Worm (Caenorhabditis elegans) whole organism, early embryonic: Measurements from ENCODE around the gene pcrg-1.

Source experiments
- B0310.2 ChIP-seq: sonication (generic microtip); optimal IDR thresholded peaks from 2 replicates; lab custom pipeline; 2016; ENCODE audit warnings: mild to moderate bottlenecking, missing genetic modification characterization, missing compliant biosample characterization
- F13C5.2 ChIP-seq: sonication (generic microtip); optimal IDR thresholded peaks from 2 replicates; lab custom pipeline; 2017; ENCODE audit warnings: mild to moderate bottlenecking, missing genetic modification characterization, inconsistent platforms, missing compliant biosample characterization
- aly-1 ChIP-seq: sonication (generic microtip); optimal IDR thresholded peaks from 2 replicates; lab custom pipeline; 2016; ENCODE audit warnings: missing genetic modification characterization, missing compliant biosample characterization
- ama-1 ChIP-seq: fragments of 150-350 bp; optimal IDR thresholded peaks from 2 replicates; lab custom pipeline; 2014
- ceh-13 ChIP-seq: fragments of 200-800 bp; sonication (Bioruptor generic); optimal IDR thresholded peaks from 2 replicates; lab custom pipeline; 2018; ENCODE audit warnings: mild to moderate bottlenecking, missing genetic modification characterization, missing compliant biosample characterization
- ceh-36 ChIP-seq: sonication (generic microtip); optimal IDR thresholded peaks from 2 replicates; lab custom pipeline; 2016; ENCODE audit warnings: missing genetic modification characterization, inconsistent platforms, missing compliant biosample characterization
- ets-7 ChIP-seq: sonication (generic microtip); optimal IDR thresholded peaks from 2 replicates; lab custom pipeline; 2016; ENCODE audit warnings: missing genotype, missing genetic modification characterization, missing compliant biosample characterization
- flt-1 ChIP-seq: fragments of 200-800 bp; sonication (Bioruptor generic); IDR thresholded peaks from 2 replicates; pipeline ENCODE4 v1.3.6; 2022; ENCODE audit warnings: missing genetic modification characterization, missing compliant biosample characterization
- hmbx-1 ChIP-seq: sonication (generic microtip); optimal IDR thresholded peaks from 2 replicates; lab custom pipeline; 2016; ENCODE audit warnings: mild to moderate bottlenecking, missing genetic modification characterization, missing compliant biosample characterization
- hmg-4 ChIP-seq: fragments of 200-800 bp; sonication (Bioruptor generic); optimal IDR thresholded peaks from 2 replicates; lab custom pipeline; 2018; ENCODE audit warnings: mild to moderate bottlenecking, missing genetic modification characterization, missing compliant biosample characterization
- hnd-1 ChIP-seq: sonication (generic microtip); optimal IDR thresholded peaks from 2 replicates; lab custom pipeline; 2016; ENCODE audit warnings: missing genetic modification characterization, missing compliant biosample characterization
- pes-1 ChIP-seq: fragments of 200-800 bp; sonication (Bioruptor generic); IDR thresholded peaks from 2 replicates; pipeline ENCODE4 v1.3.6; 2022; ENCODE audit warnings: missing genetic modification reagents, missing genetic modification characterization, missing compliant biosample characterization
- scrt-1 ChIP-seq: fragments of 200-800 bp; sonication (Bioruptor generic); IDR thresholded peaks from 2 replicates; pipeline ENCODE4 v1.3.6; 2022; ENCODE audit warnings: missing genetic modification characterization, missing compliant biosample characterization
- sea-1 ChIP-seq: fragments of 200-800 bp; sonication (Bioruptor generic); conservative IDR thresholded peaks from 2 replicates; pipeline ENCODE4 v1.3.6; 2022; ENCODE audit warnings: missing genetic modification characterization, missing compliant biosample characterization
- tbx-11 ChIP-seq: fragments of 200-800 bp; sonication (Bioruptor generic); IDR thresholded peaks from 2 replicates; pipeline ENCODE4 v1.3.6; 2022; ENCODE audit warnings: missing genetic modification characterization, missing compliant biosample characterization
- tbx-37 ChIP-seq: fragments of 200-800 bp; sonication (Bioruptor generic); conservative IDR thresholded peaks from 2 replicates; pipeline ENCODE4 v1.3.6; 2022; ENCODE audit warnings: missing genetic modification reagents, missing genetic modification characterization, missing compliant biosample characterization
- tra-4 ChIP-seq: sonication (generic microtip); optimal IDR thresholded peaks from 2 replicates; lab custom pipeline; 2017; ENCODE audit warnings: missing genetic modification characterization, missing compliant biosample characterization

Gene pcrg-1

DNA sequence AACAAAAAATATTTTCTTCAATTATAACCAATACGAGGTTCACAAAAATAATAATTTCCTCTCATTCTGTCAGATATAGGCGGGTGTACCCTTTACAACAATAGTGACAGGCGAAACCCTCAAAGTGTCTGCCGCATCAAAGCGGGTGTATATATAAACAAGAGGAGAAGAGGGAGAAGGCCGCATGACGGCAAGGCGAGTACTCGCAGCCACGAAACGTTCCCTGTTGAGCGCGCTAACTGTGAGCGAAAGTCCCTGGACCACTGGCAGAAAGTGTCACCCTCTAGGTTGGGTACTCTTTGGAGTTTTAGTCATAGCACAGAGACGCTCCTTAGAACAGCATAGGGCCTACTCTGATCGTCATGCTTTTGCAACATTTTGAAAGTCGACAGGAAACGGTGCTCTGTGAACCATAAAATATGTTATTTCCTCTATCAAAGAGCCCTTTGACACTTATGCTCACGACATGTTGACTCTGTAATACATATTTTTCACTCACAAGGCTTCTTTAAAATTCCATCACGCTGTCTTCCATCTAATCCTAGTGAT is at the start of gene pcrg-1:
Gene pcrg-1, plus strand, starts transcription at position 499 of the 549 bp plus-strand sequence.
- peak; percentile 83 for TF ChIP-seq tra-4
- peak; percentile 90 for TF ChIP-seq ceh-13 (GFP tag; lab: Kevin White, UChicago)
- peak; percentile 99 for TF ChIP-seq hmg-4 (GFP tag; lab: Kevin White, UChicago)
- peak; percentile 62 for TF ChIP-seq hmbx-1
- peak; percentile 85 for TF ChIP-seq ceh-36
- TF ChIP-seq B0310.2 (tag; lab: Kevin White, UChicago): peak; percentile 85
- peak; percentile 90 for TF ChIP-seq scrt-1
- peak; percentile 92 for TF ChIP-seq tbx-37 (GFP tag; lab: Robert Waterston, UW)
- peak; percentile 93 for TF ChIP-seq sea-1 (GFP tag; lab: Robert Waterston, UW)
- TF ChIP-seq ets-7 (tag; lab: Kevin White, UChicago): peak; percentile 82
- peak; percentile 75 for TF ChIP-seq hnd-1 (tag; lab: Kevin White, UChicago)
- TF ChIP-seq pes-1 (GFP tag; lab: Robert Waterston, UW): peak; percentile 93
- TF ChIP-seq flt-1 (GFP tag; lab: Robert Waterston, UW): peak; percentile 89
- TF ChIP-seq tbx-11 (GFP tag; lab: Robert Waterston, UW): peak; percentile 93
- peak; percentile 94 for TF ChIP-seq F13C5.2
- TF ChIP-seq aly-1 (tag; lab: Kevin White, UChicago): peak; percentile 89
- TF ChIP-seq ama-1 (lab: Kevin White, UChicago): no peak

DNA sequence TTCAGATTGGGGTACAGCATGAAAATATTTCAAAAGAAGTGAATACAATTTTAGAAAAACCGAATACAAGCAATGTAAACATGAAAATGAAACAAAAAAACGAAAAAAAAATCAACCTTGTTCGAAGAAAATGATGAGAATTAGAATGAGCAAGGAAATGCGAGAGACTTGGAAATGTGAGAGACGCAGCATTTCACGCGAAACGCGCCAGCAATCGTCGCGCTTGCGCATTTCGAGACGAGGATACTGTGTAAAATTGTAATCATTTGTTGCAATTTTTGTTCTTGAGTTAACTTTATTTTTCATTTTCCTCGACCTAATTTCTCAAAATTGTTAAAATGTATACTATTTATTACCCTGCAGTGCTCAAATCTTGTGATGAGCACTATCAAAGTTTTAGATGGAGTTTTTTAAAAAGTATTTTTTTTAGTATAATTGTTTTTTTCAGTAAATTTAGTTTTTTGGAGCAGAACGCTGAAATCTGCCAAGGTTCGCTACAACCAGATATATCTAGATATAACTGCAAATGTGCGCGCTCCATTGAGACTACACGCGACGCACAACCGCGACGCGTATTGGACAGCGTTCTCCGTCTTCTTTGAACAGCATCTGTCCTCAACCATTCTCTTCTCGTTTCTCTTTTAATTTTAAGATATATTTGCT is 48.2 kb upstream of the pcrg-1 start, which contains the start of gene fust-1:
Gene fust-1, plus strand, starts transcription at position 613 of the 663 bp plus-strand sequence.
- TF ChIP-seq flt-1 (GFP tag; lab: Robert Waterston, UW): peak; percentile 64; the same call in 1 of the 2 replicates
- no peak for TF ChIP-seq tra-4
- peak; percentile 19 for TF ChIP-seq hmbx-1
- TF ChIP-seq B0310.2 (tag; lab: Kevin White, UChicago): no peak
- no peak for TF ChIP-seq ets-7 (tag; lab: Kevin White, UChicago)
- TF ChIP-seq tbx-11 (GFP tag; lab: Robert Waterston, UW): peak; percentile 48; the same call in 1 of the 2 replicates
- no peak for TF ChIP-seq aly-1 (tag; lab: Kevin White, UChicago)
- peak; percentile 89 for TF ChIP-seq F13C5.2
- peak; percentile 46 for TF ChIP-seq hmg-4 (GFP tag; lab: Kevin White, UChicago)
- TF ChIP-seq pes-1 (GFP tag; lab: Robert Waterston, UW): peak; percentile 77
- TF ChIP-seq ceh-13 (GFP tag; lab: Kevin White, UChicago): no peak
- no peak; the same call in 1 of the 2 replicates for TF ChIP-seq sea-1 (GFP tag; lab: Robert Waterston, UW)
- TF ChIP-seq ceh-36: peak; percentile 39
- peak; percentile 33; the same call in 1 of the 2 replicates for TF ChIP-seq tbx-37 (GFP tag; lab: Robert Waterston, UW)
- peak; percentile 1 for TF ChIP-seq hnd-1 (tag; lab: Kevin White, UChicago)
- TF ChIP-seq ama-1 (lab: Kevin White, UChicago): no peak
- TF ChIP-seq scrt-1: peak; percentile 58; the same call in 1 of the 2 replicates

DNA sequence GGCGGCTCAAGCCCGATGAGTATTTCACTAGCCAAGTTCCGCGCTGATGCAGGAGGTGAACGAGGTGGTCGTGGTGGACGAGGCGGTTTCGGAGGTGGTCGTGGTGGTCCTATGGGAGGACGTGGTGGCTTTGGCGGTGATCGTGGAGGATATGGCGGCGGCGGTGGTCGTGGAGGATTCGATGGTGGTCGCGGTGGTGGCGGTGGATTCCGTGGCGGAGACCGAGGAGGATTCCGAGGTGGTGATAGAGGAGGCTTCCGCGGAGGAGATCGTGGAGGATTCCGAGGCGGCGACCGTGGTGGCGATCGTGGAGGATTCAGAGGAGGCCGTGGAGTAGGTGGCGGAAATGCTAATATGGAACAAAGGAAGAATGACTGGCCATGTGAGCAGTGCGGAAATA is 45.6 kb upstream of the pcrg-1 start:
- TF ChIP-seq flt-1 (GFP tag; lab: Robert Waterston, UW) (no peak), aly-1 (tag; lab: Kevin White, UChicago) (peak; percentile 38)

DNA sequence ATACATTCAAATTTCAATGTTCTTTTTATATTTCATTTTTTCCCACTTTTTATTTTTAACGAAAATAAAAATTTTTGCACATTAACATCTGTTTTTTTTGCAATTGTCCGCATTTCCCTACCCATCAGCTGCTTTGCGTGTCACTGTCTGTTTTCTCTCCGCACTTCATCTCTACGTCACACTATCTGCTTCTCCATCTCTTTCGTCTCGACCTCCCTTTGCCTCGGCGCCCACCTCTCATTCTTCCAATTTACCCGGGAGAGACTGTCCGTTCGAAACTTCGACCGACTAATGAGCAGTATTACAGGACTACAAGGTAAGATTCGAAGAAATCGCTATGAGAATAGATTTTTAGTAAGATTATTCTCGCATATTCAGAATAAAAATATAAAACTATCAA is 45.0 kb upstream of the pcrg-1 start, which contains the start of gene C27H5.2:
Gene C27H5.2, plus strand, starts transcription at position 190 of the 400 bp plus-strand sequence.
- TF ChIP-seq B0310.2 (tag; lab: Kevin White, UChicago): no peak
- TF ChIP-seq ceh-13 (GFP tag; lab: Kevin White, UChicago): no peak
- TF ChIP-seq tra-4: no peak
- TF ChIP-seq tbx-37 (GFP tag; lab: Robert Waterston, UW): no peak
- no peak for TF ChIP-seq flt-1 (GFP tag; lab: Robert Waterston, UW)
- TF ChIP-seq scrt-1: no peak
- TF ChIP-seq pes-1 (GFP tag; lab: Robert Waterston, UW): no peak
- TF ChIP-seq ama-1 (lab: Kevin White, UChicago): no peak

DNA sequence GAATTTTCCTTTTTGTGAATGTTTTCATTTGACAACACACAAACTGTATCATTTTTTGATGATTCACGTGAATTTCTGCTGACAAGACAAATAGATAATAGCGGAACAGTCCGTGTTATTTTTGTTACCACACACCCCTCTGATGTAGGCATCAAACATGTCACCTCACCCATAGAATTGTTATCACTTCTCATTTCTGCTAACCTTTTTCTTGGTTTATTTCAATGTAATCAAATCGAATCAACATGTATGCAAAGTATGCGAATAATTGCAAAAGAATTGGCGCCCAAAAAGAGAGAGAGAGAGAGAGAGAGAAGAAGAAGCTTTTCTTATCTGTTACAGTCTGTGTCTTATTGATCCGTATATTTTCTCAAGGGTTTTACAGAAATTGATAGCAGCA is 42.9 kb upstream of the pcrg-1 start:
- no peak for TF ChIP-seq hmg-4 (GFP tag; lab: Kevin White, UChicago)
- no peak for TF ChIP-seq ets-7 (tag; lab: Kevin White, UChicago)
- no peak for TF ChIP-seq B0310.2 (tag; lab: Kevin White, UChicago)
- no peak for TF ChIP-seq tbx-37 (GFP tag; lab: Robert Waterston, UW)
- TF ChIP-seq pes-1 (GFP tag; lab: Robert Waterston, UW): no peak
- TF ChIP-seq ceh-36: no peak
- TF ChIP-seq tra-4: no peak
- no peak for TF ChIP-seq tbx-11 (GFP tag; lab: Robert Waterston, UW)
- no peak for TF ChIP-seq ama-1 (lab: Kevin White, UChicago)
- no peak for TF ChIP-seq hmbx-1
- TF ChIP-seq F13C5.2: no peak
- no peak for TF ChIP-seq ceh-13 (GFP tag; lab: Kevin White, UChicago)
- TF ChIP-seq hnd-1 (tag; lab: Kevin White, UChicago): no peak
- no peak for TF ChIP-seq scrt-1
- no peak for TF ChIP-seq aly-1 (tag; lab: Kevin White, UChicago)
- TF ChIP-seq flt-1 (GFP tag; lab: Robert Waterston, UW): no peak

DNA sequence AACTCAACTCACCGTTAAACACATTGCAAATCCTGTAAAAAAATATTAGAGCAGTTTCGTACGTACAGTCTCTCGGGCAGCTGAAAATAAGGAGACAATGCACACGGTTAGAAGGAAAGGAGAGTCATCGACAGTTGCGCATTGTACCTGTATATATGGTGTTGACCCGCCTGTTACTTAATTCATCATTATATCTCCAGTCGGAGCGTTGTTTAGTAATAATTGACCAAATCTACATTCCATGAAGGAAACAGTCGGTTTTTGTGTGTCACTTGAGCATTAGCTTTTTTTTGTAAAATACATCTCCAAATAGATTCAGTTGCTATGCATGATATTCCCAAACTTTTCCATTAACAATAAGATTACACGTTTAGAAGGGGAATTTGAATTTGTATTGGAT is 38.8 kb upstream of the pcrg-1 start, which contains the start of gene C27H5.12:
Gene C27H5.12, minus strand, starts transcription at position 101 of the 400 bp plus-strand sequence.
- TF ChIP-seq sea-1 (GFP tag; lab: Robert Waterston, UW) (no peak), ceh-36 (no peak), aly-1 (tag; lab: Kevin White, UChicago) (no peak), tbx-11 (GFP tag; lab: Robert Waterston, UW) (no peak), F13C5.2 (no peak), hmbx-1 (no peak), tra-4 (no peak), hmg-4 (GFP tag; lab: Kevin White, UChicago) (no peak), flt-1 (GFP tag; lab: Robert Waterston, UW) (no peak), ceh-13 (GFP tag; lab: Kevin White, UChicago) (no peak)
